Worm (Caenorhabditis elegans) whole organism, late embryonic: Measurements from ENCODE around the gene Y46H3D.1.

Source experiments
- F13H6.1 ChIP-seq: sonication (generic microtip); optimal IDR thresholded peaks from 2 replicates; lab custom pipeline; 2016; ENCODE audit warnings: missing genetic modification characterization, missing compliant biosample characterization
- che-1 ChIP-seq: sonication (generic microtip); optimal IDR thresholded peaks from 2 replicates; lab custom pipeline; 2016; ENCODE audit warnings: mild to moderate bottlenecking, missing genetic modification characterization, missing compliant biosample characterization
- hlh-15 ChIP-seq: sonication (generic microtip); optimal IDR thresholded peaks from 2 replicates; lab custom pipeline; 2016; ENCODE audit warnings: missing genetic modification characterization, missing compliant biosample characterization
- madf-2 ChIP-seq: sonication (generic microtip); optimal IDR thresholded peaks from 2 replicates; lab custom pipeline; 2017; ENCODE audit warnings: missing genetic modification characterization, missing compliant biosample characterization
- unc-3 ChIP-seq, 2 experiments: fragments of 200-800 bp in 1 of 2; sonication (Bioruptor generic) in 1 of 2; sonication (generic microtip) in 1 of 2; conservative IDR thresholded peaks in 1 of 2; optimal IDR thresholded peaks in 1 of 2; 2 replicates each; pipeline versions ENCODE4 v1.3.6 to Lab custom; 2016 to 2022; ENCODE audit warnings: missing compliant biosample characterization in 2 of 2, missing genetic modification characterization in 2 of 2, missing genetic modification reagents in 1 of 2

ce11 chrV:1614726-1615125 is 27.6 kb upstream of the Y46H3D.1 start, which contains the start of gene srbc-41:
- TF ChIP-seq che-1 (tag; lab: Kevin White, UChicago) (no peak), unc-3 (GFP tag; conservative IDR thresholded peaks at IDR 0.05; lab: Robert Waterston, UW) (no peak), unc-3 (tag; optimal IDR thresholded peaks at IDR 0.05; lab: Kevin White, UChicago) (no peak), hlh-15 (no peak), F13H6.1 (no peak), madf-2 (tag; lab: Kevin White, UChicago) (no peak)
